Worm (Caenorhabditis elegans): Measurements from ENCODE around the gene nspc-19.
A peak's percentile ranks its signal among the peaks of the same experiment; 100 is the strongest.

nspc-19 gene

DNA sequence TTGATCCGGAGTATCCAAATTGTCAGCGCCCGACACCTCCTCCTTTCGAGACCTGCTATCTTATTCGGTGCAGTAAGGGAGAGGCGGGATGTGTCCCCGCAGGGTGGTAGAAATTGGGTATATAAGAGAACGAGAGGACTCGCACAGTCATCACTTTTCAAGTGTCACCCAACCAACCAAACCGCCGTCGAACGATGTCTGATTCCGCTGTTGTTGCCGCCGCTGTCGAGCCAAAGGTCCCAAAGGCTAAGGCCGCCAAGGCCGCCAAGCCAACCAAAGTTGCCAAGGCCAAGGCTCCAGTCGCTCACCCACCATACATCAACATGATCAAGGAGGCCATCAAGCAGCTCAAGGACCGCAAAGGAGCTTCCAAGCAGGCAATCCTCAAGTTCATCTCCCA is 38.6 kb upstream of the nspc-19 start, which contains the start of gene his-24:
his-24 (plus strand) TSS at position 150 of the 400 bp plus-strand sequence.
- peak; percentile 37 for TF ChIP-seq ces-1 (GFP tag; optimal IDR thresholded peaks at IDR 0.05)
- peak; percentile 5 for TF ChIP-seq lin-32 (GFP tag; optimal IDR thresholded peaks at IDR 0.05)
- peak; percentile 66 for TF ChIP-seq pha-4 (tag; optimal IDR thresholded peaks at IDR 0.05)
- peak; percentile 61 for TF ChIP-seq ceh-39 (tag; optimal IDR thresholded peaks at IDR 0.05)
- peak; percentile 75 for TF ChIP-seq lin-13 (tag; optimal IDR thresholded peaks at IDR 0.05)
- TF ChIP-seq ztf-11 (tag; optimal IDR thresholded peaks at IDR 0.05) = peak; percentile 64
- TF ChIP-seq unc-39 (tag; optimal IDR thresholded peaks at IDR 0.05) = no peak
- no peak for TF ChIP-seq ceh-43 (GFP tag; optimal IDR thresholded peaks at IDR 0.05)
- peak; percentile 26 for TF ChIP-seq unc-120 (tag; optimal IDR thresholded peaks at IDR 0.05; ENCODE audit: poor library complexity, severe bottlenecking)
- TF ChIP-seq sptf-1 (tag; optimal IDR thresholded peaks at IDR 0.05) = peak; percentile 38
- TF ChIP-seq snpc-4 (tag; optimal IDR thresholded peaks at IDR 0.05) = no peak
- no peak for TF ChIP-seq flh-1 (GFP tag; optimal IDR thresholded peaks at IDR 0.05)
- TF ChIP-seq bed-3 (GFP tag; optimal IDR thresholded peaks at IDR 0.05) = no peak
- peak; percentile 25 for TF ChIP-seq drap-1 (GFP tag; optimal IDR thresholded peaks at IDR 0.05)
- no peak for TF ChIP-seq blmp-1 (tag; optimal IDR thresholded peaks at IDR 0.05)
- no peak for TF ChIP-seq elt-3 (tag; optimal IDR thresholded peaks at IDR 0.05)
- TF ChIP-seq lsy-2 (tag; optimal IDR thresholded peaks at IDR 0.05) = peak; percentile 44
- TF ChIP-seq M03D4.4 (tag; optimal IDR thresholded peaks at IDR 0.05) = peak; percentile 36
- TF ChIP-seq zip-8 (tag; optimal IDR thresholded peaks at IDR 0.05) = peak; percentile 6
- no peak for TF ChIP-seq elt-1 (tag; optimal IDR thresholded peaks at IDR 0.05; ENCODE audit: borderline replicate concordance, insufficient read depth)
- no peak for TF ChIP-seq nhr-28 (tag; optimal IDR thresholded peaks at IDR 0.05)
- peak; percentile 51 for TF ChIP-seq ceh-83 (GFP tag; optimal IDR thresholded peaks at IDR 0.05)
- peak; percentile 59 for TF ChIP-seq cnd-1 (tag; optimal IDR thresholded peaks at IDR 0.05)
- peak; percentile 87 for TF ChIP-seq mep-1 (tag; optimal IDR thresholded peaks at IDR 0.05)
- TF ChIP-seq unc-62 (GFP tag; optimal IDR thresholded peaks at IDR 0.05) = peak; percentile 29
- TF ChIP-seq mls-2 (tag; optimal IDR thresholded peaks at IDR 0.05) = peak; percentile 47
- peak; percentile 35 for TF ChIP-seq hlh-1 (tag; optimal IDR thresholded peaks at IDR 0.05)

DNA sequence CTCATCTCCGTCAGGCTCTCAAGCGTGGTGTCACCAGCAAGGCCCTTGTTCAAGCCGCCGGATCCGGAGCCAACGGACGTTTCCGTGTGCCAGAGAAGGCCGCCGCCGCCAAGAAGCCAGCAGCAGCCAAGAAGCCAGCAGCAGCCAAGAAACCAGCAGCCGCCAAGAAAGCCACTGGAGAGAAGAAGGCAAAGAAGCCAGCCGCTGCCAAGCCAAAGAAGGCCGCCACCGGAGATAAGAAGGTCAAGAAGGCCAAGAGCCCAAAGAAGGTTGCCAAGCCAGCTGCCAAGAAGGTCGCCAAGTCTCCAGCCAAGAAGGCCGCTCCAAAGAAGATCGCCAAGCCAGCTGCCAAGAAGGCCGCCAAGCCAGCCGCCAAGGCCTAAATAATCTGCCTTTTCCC is 38.0 kb upstream of the nspc-19 start:
- TF ChIP-seq elt-1 (tag; optimal IDR thresholded peaks at IDR 0.05; ENCODE audit: borderline replicate concordance, insufficient read depth) = no peak
- TF ChIP-seq elt-3 (tag; optimal IDR thresholded peaks at IDR 0.05) = no peak
- no peak for TF ChIP-seq blmp-1 (tag; optimal IDR thresholded peaks at IDR 0.05)
- no peak for TF ChIP-seq tbx-8 (GFP tag; optimal IDR thresholded peaks at IDR 0.05)
- no peak for TF ChIP-seq mab-5 (tag; optimal IDR thresholded peaks at IDR 0.05)
- TF ChIP-seq nhr-237 (tag; optimal IDR thresholded peaks at IDR 0.05) = no peak
- TF ChIP-seq mep-1 (tag; optimal IDR thresholded peaks at IDR 0.05) = no peak
- no peak for TF ChIP-seq drap-1 (GFP tag; optimal IDR thresholded peaks at IDR 0.05)
- no peak for TF ChIP-seq sem-2 (GFP tag; optimal IDR thresholded peaks at IDR 0.05)
- no peak for TF ChIP-seq ztf-11 (tag; optimal IDR thresholded peaks at IDR 0.05)
- TF ChIP-seq nhr-2 (tag; optimal IDR thresholded peaks at IDR 0.05) = no peak
- no peak for TF ChIP-seq lin-32 (GFP tag; optimal IDR thresholded peaks at IDR 0.05)
- no peak for TF ChIP-seq nhr-76 (tag; optimal IDR thresholded peaks at IDR 0.05)
- TF ChIP-seq ceh-83 (GFP tag; optimal IDR thresholded peaks at IDR 0.05) = no peak
- TF ChIP-seq zip-8 (tag; optimal IDR thresholded peaks at IDR 0.05) = no peak
- no peak for TF ChIP-seq sptf-1 (tag; optimal IDR thresholded peaks at IDR 0.05)
- TF ChIP-seq unc-120 (tag; optimal IDR thresholded peaks at IDR 0.05; ENCODE audit: poor library complexity, severe bottlenecking) = no peak
- TF ChIP-seq M03D4.4 (tag; optimal IDR thresholded peaks at IDR 0.05) = no peak

DNA sequence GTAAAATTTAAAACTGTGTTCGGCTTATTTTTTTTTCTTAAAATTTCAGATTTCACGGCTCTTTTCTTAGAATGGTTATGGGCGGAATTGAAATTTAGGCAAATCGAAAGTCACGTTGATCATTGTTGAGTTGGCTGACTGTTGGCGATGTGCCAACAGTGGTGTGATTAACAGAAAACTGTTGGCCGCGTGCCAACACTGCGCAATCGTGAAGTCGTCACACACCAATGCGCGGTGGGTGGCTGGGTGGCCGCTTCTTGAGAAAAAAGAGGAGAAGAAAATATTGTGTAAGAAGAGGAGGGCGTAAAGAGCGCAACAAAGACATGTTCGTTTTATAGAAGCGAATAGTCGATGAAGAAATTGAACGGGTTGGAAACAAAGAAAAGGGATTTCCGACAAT is 37.4 kb upstream of the nspc-19 start:
- TF ChIP-seq flh-1 (GFP tag; optimal IDR thresholded peaks at IDR 0.05) (no peak), zip-8 (tag; optimal IDR thresholded peaks at IDR 0.05) (peak; percentile 23), hlh-1 (tag; optimal IDR thresholded peaks at IDR 0.05) (no peak), lin-32 (GFP tag; optimal IDR thresholded peaks at IDR 0.05) (no peak), mab-5 (tag; optimal IDR thresholded peaks at IDR 0.05) (no peak), blmp-1 (tag; optimal IDR thresholded peaks at IDR 0.05) (no peak), lin-13 (tag; optimal IDR thresholded peaks at IDR 0.05) (no peak), ceh-39 (tag; optimal IDR thresholded peaks at IDR 0.05) (peak; percentile 70), sem-2 (GFP tag; optimal IDR thresholded peaks at IDR 0.05) (no peak), drap-1 (GFP tag; optimal IDR thresholded peaks at IDR 0.05) (no peak), snpc-4 (tag; optimal IDR thresholded peaks at IDR 0.05) (no peak), nhr-2 (tag; optimal IDR thresholded peaks at IDR 0.05) (no peak), nhr-237 (tag; optimal IDR thresholded peaks at IDR 0.05) (no peak), nhr-76 (tag; optimal IDR thresholded peaks at IDR 0.05) (no peak), elt-3 (tag; optimal IDR thresholded peaks at IDR 0.05) (no peak), bed-3 (GFP tag; optimal IDR thresholded peaks at IDR 0.05) (no peak), tbx-8 (GFP tag; optimal IDR thresholded peaks at IDR 0.05) (no peak), mls-2 (tag; optimal IDR thresholded peaks at IDR 0.05) (peak; percentile 22), ztf-11 (tag; optimal IDR thresholded peaks at IDR 0.05) (no peak), nhr-28 (tag; optimal IDR thresholded peaks at IDR 0.05) (no peak), ceh-43 (GFP tag; optimal IDR thresholded peaks at IDR 0.05) (no peak), M03D4.4 (tag; optimal IDR thresholded peaks at IDR 0.05) (no peak), nhr-12 (tag; optimal IDR thresholded peaks at IDR 0.05) (no peak), unc-62 (GFP tag; optimal IDR thresholded peaks at IDR 0.05) (no peak), pha-4 (tag; optimal IDR thresholded peaks at IDR 0.05) (no peak), mep-1 (tag; optimal IDR thresholded peaks at IDR 0.05) (peak; percentile 38), unc-39 (tag; optimal IDR thresholded peaks at IDR 0.05) (no peak), ceh-83 (GFP tag; optimal IDR thresholded peaks at IDR 0.05) (no peak), lsy-2 (tag; optimal IDR thresholded peaks at IDR 0.05) (no peak), ces-1 (GFP tag; optimal IDR thresholded peaks at IDR 0.05) (no peak), cnd-1 (tag; optimal IDR thresholded peaks at IDR 0.05) (peak; percentile 55), ham-2 (GFP tag; optimal IDR thresholded peaks at IDR 0.05) (no peak), elt-1 (tag; optimal IDR thresholded peaks at IDR 0.05; ENCODE audit: borderline replicate concordance, insufficient read depth) (no peak), unc-120 (tag; optimal IDR thresholded peaks at IDR 0.05; ENCODE audit: poor library complexity, severe bottlenecking) (no peak), sptf-1 (tag; optimal IDR thresholded peaks at IDR 0.05) (no peak)

Data from whole organism, mixed stage, embryonic.